Fruit fly (Drosophila melanogaster) whole organism, embryonic: Measurements from ENCODE around the gene CG3984.
A peak's percentile ranks its signal among the peaks of the same experiment; 100 is the strongest.

Experiments used
- CG10366 ChIP-seq: fragments of 200-800 bp; sonication (Bioruptor generic); IDR thresholded peaks from 2 replicates; pipeline ENCODE4 v1.3.6; 2022; ENCODE audit warnings: missing biosample characterization, missing genetic modification characterization
- CG11085 ChIP-seq: fragments of 200-800 bp; sonication (Bioruptor generic); IDR thresholded peaks from 2 replicates; pipeline ENCODE4 v1.3.6; 2022; ENCODE audit warnings: missing biosample characterization, missing genetic modification characterization
- CG11696 ChIP-seq: fragments of 200-800 bp; sonication (Bioruptor generic); IDR thresholded peaks from 2 replicates; pipeline ENCODE4 v1.3.6; 2022; ENCODE audit warnings: missing biosample characterization, missing genetic modification characterization
- CG12155 ChIP-seq: fragments of 200-800 bp; sonication (Bioruptor generic); optimal IDR thresholded peaks from 3 replicates; lab custom pipeline; 2016; ENCODE audit warnings: missing biosample characterization, missing genetic modification characterization
- CG13296 ChIP-seq: fragments of 200-800 bp; sonication (Bioruptor generic); optimal IDR thresholded peaks from 3 replicates; lab custom pipeline; 2018; ENCODE audit warnings: missing biosample characterization, mild to moderate bottlenecking, missing genetic modification characterization
- CG13775 ChIP-seq: fragments of 200-800 bp; sonication (Bioruptor generic); optimal IDR thresholded peaks from 3 replicates; lab custom pipeline; 2017; ENCODE audit warnings: missing biosample characterization, mild to moderate bottlenecking, missing genetic modification characterization
- CG15696 ChIP-seq: fragments of 200-800 bp; sonication (Bioruptor generic); optimal IDR thresholded peaks from 2 replicates; lab custom pipeline; 2019; ENCODE audit warnings: missing biosample characterization, mild to moderate bottlenecking, missing genetic modification characterization, moderate library complexity
- CG1602 ChIP-seq: fragments of 200-800 bp; sonication (Bioruptor generic); optimal IDR thresholded peaks from 3 replicates; lab custom pipeline; 2016; ENCODE audit warnings: missing biosample characterization, missing genetic modification characterization
- CG16813 ChIP-seq: fragments of 200-800 bp; sonication (Bioruptor generic); IDR thresholded peaks from 3 replicates; pipeline ENCODE4 v1.3.6; 2022; ENCODE audit warnings: missing biosample characterization, missing genetic modification characterization; ENCODE audit not compliant: partially characterized antibody
- CG2116 ChIP-seq: fragments of 200-800 bp; sonication (Bioruptor generic); optimal IDR thresholded peaks from 3 replicates; lab custom pipeline; 2018; ENCODE audit warnings: missing biosample characterization, mild to moderate bottlenecking, missing genetic modification characterization
- CG2678 ChIP-seq: fragments of 200-800 bp; sonication (Bioruptor generic); optimal IDR thresholded peaks from 3 replicates; lab custom pipeline; 2019; ENCODE audit warnings: missing biosample characterization, mild to moderate bottlenecking, missing genetic modification characterization, moderate library complexity
- CG32767 ChIP-seq: fragments of 200-800 bp; sonication (Bioruptor generic); IDR thresholded peaks from 2 replicates; pipeline ENCODE4 v1.3.6; 2022; ENCODE audit warnings: missing biosample characterization, missing genetic modification characterization
- CG3407 ChIP-seq: fragments of 200-800 bp; sonication (Bioruptor generic); optimal IDR thresholded peaks from 2 replicates; lab custom pipeline; 2018; ENCODE audit warnings: missing biosample characterization, mild to moderate bottlenecking, missing genetic modification characterization
- CG34376 ChIP-seq: fragments of 200-800 bp; sonication (Bioruptor generic); optimal IDR thresholded peaks from 2 replicates; lab custom pipeline; 2018; ENCODE audit warnings: missing biosample characterization, mild to moderate bottlenecking, missing genetic modification characterization
- CG3726 ChIP-seq: fragments of 200-800 bp; sonication (Bioruptor generic); IDR thresholded peaks from 3 replicates; pipeline ENCODE4, ENCODE4 v1.3.6; 2022; ENCODE audit warnings: missing biosample characterization, missing genetic modification characterization
- CG43689 ChIP-seq: fragments of 200-800 bp; sonication (Bioruptor generic); IDR thresholded peaks from 2 replicates; pipeline ENCODE4 v1.3.6; 2022; ENCODE audit warnings: missing biosample characterization, missing genetic modification characterization
- CG6175 ChIP-seq: fragments of 200-800 bp; sonication (Bioruptor generic); IDR thresholded peaks from 3 replicates; pipeline ENCODE4 v1.3.6; 2022; ENCODE audit warnings: missing biosample characterization, missing genetic modification characterization
- CG6683 ChIP-seq: fragments of 200-800 bp; sonication (Bioruptor generic); optimal IDR thresholded peaks from 2 replicates; lab custom pipeline; 2017; ENCODE audit warnings: missing biosample characterization, mild to moderate bottlenecking, missing genetic modification characterization, missing genetic modification reagents
- CG6765 ChIP-seq: fragments of 200-800 bp; sonication (Bioruptor generic); optimal IDR thresholded peaks from 3 replicates; lab custom pipeline; 2017; ENCODE audit warnings: missing biosample characterization, mild to moderate bottlenecking, missing genetic modification characterization
- CG7372 ChIP-seq: fragments of 200-800 bp; sonication (Bioruptor generic); IDR thresholded peaks from 2 replicates; pipeline ENCODE4 v1.3.6; 2022; ENCODE audit warnings: missing biosample characterization, missing genetic modification characterization
- CG9437 ChIP-seq: fragments of 200-800 bp; sonication (Bioruptor generic); optimal IDR thresholded peaks from 2 replicates; lab custom pipeline; 2018; ENCODE audit warnings: missing biosample characterization, mild to moderate bottlenecking, missing genetic modification characterization
- CrebB ChIP-seq: fragments of 200-800 bp; sonication (Bioruptor generic); optimal IDR thresholded peaks from 3 replicates; lab custom pipeline; 2018; ENCODE audit warnings: missing biosample characterization, mild to moderate bottlenecking, missing genetic modification characterization
- Dad ChIP-seq: fragments of 200-800 bp; sonication (Bioruptor generic); optimal IDR thresholded peaks from 3 replicates; lab custom pipeline; 2016; ENCODE audit warnings: missing biosample characterization, missing genetic modification characterization
- Hr39 ChIP-seq: fragments of >200 bp; optimal IDR thresholded peaks from 2 replicates; lab custom pipeline; 2017
- Hr51 ChIP-seq, 2 experiments: fragments of 200-800 bp; sonication (Bioruptor generic); optimal IDR thresholded peaks; 2 replicates in 1 of 2; 3 replicates in 1 of 2; lab custom pipeline; 2016 to 2018; ENCODE audit warnings: missing biosample characterization in 2 of 2, missing genetic modification characterization in 2 of 2, mild to moderate bottlenecking in 1 of 2, moderate library complexity in 1 of 2
- Hr78 ChIP-seq, 2 experiments: fragments of 200-800 bp in 1 of 2; fragments of >200 bp in 1 of 2; sonication (Bioruptor generic) in 1 of 2; optimal IDR thresholded peaks; 2 replicates each; lab custom pipeline; 2017 to 2019; ENCODE audit warnings: missing biosample characterization in 2 of 2, missing genetic modification characterization in 2 of 2, mild to moderate bottlenecking in 1 of 2, moderate library complexity in 1 of 2
- Mrtf ChIP-seq: fragments of 200-800 bp; sonication (Bioruptor generic); IDR thresholded peaks from 3 replicates; pipeline ENCODE4 v1.3.6; 2022; ENCODE audit warnings: missing biosample characterization, missing genetic modification characterization
- Nf-YC ChIP-seq: fragments of 200-800 bp; optimal IDR thresholded peaks from 3 replicates; lab custom pipeline; 2019; ENCODE audit warnings: missing biosample characterization, mild to moderate bottlenecking, missing genetic modification characterization, moderate library complexity
- Optix ChIP-seq: fragments of 200-800 bp; sonication (Bioruptor generic); IDR thresholded peaks from 3 replicates; pipeline ENCODE4 v1.3.6; 2022; ENCODE audit warnings: missing biosample characterization, missing genetic modification characterization
- Sox102F ChIP-seq: fragments of 200-800 bp; sonication (Bioruptor generic); optimal IDR thresholded peaks from 2 replicates; lab custom pipeline; 2018; ENCODE audit warnings: missing biosample characterization, mild to moderate bottlenecking, missing genetic modification characterization, moderate library complexity
- az2 ChIP-seq: fragments of 200-800 bp; sonication (Bioruptor generic); optimal IDR thresholded peaks from 3 replicates; lab custom pipeline; 2016; ENCODE audit warnings: missing biosample characterization, missing genetic modification characterization
- br ChIP-seq: fragments of >200 bp; optimal IDR thresholded peaks from 2 replicates; lab custom pipeline; 2017
- cad ChIP-seq: fragments of >200 bp; optimal IDR thresholded peaks from 2 replicates; lab custom pipeline; 2017; ENCODE audit warnings: missing biosample characterization, missing genetic modification characterization
- cato ChIP-seq: fragments of 200-800 bp; sonication (Bioruptor generic); optimal IDR thresholded peaks from 2 replicates; lab custom pipeline; 2016; ENCODE audit warnings: missing biosample characterization, missing genetic modification characterization, borderline replicate concordance
- dpn ChIP-seq, 2 experiments: fragments of 200-800 bp; sonication (Bioruptor generic); optimal IDR thresholded peaks; 3 replicates each; lab custom pipeline; 2016; ENCODE audit warnings: missing biosample characterization in 2 of 2, missing genetic modification characterization in 2 of 2
- fu2 ChIP-seq: fragments of 200-800 bp; sonication (Bioruptor generic); optimal IDR thresholded peaks from 2 replicates; lab custom pipeline; 2016; ENCODE audit warnings: missing biosample characterization, missing genetic modification characterization
- insv ChIP-seq, 2 experiments: fragments of 200-800 bp; sonication (Bioruptor generic); optimal IDR thresholded peaks; 3 replicates each; lab custom pipeline; 2016 to 2018; ENCODE audit warnings: missing biosample characterization in 2 of 2, missing genetic modification characterization in 2 of 2
- jigr1 ChIP-seq: fragments of 200-800 bp; sonication (Bioruptor generic); IDR thresholded peaks from 3 replicates; pipeline ENCODE4 v1.3.6; 2022; ENCODE audit warnings: missing biosample characterization, missing genetic modification characterization
- lov ChIP-seq, 2 experiments: fragments of 200-800 bp in 1 of 2; fragments of >200 bp in 1 of 2; sonication (Bioruptor generic) in 1 of 2; IDR thresholded peaks in 1 of 2; optimal IDR thresholded peaks in 1 of 2; 2 replicates in 1 of 2; 3 replicates in 1 of 2; pipeline versions ENCODE4 v1.3.6 to Lab custom; 2017 to 2022; ENCODE audit warnings: missing biosample characterization in 1 of 2, missing genetic modification characterization in 1 of 2
- nerfin-1 ChIP-seq: fragments of 200-800 bp; sonication (Bioruptor generic); optimal IDR thresholded peaks from 3 replicates; lab custom pipeline; 2019; ENCODE audit warnings: missing biosample characterization, mild to moderate bottlenecking, missing genetic modification characterization, moderate library complexity
- phol ChIP-seq: fragments of 200-800 bp; sonication (Bioruptor generic); optimal IDR thresholded peaks from 3 replicates; lab custom pipeline; 2018; ENCODE audit warnings: missing biosample characterization, mild to moderate bottlenecking, missing genetic modification characterization, moderate library complexity
- sc ChIP-seq, 3 experiments: fragments of >200 bp in 2 of 3; fragments of 200-800 bp in 1 of 3; sonication (Bioruptor generic) in 1 of 3; optimal IDR thresholded peaks; 2 replicates in 2 of 3; 3 replicates in 1 of 3; lab custom pipeline; 2017; ENCODE audit warnings: mild to moderate bottlenecking in 1 of 3, missing biosample characterization in 1 of 3, missing genetic modification characterization in 1 of 3, missing genetic modification reagents in 1 of 3
- sd ChIP-seq: fragments of 200-800 bp; sonication (Bioruptor generic); optimal IDR thresholded peaks from 3 replicates; lab custom pipeline; 2018; ENCODE audit warnings: missing biosample characterization, mild to moderate bottlenecking, missing genetic modification characterization, moderate library complexity
- sim ChIP-seq: fragments of 200-800 bp; sonication (Bioruptor generic); IDR thresholded peaks from 2 replicates; pipeline ENCODE4 v1.3.6; 2022; ENCODE audit warnings: missing biosample characterization, missing genetic modification characterization
- slou ChIP-seq: fragments of 200-800 bp; sonication (Bioruptor generic); optimal IDR thresholded peaks from 3 replicates; lab custom pipeline; 2016; ENCODE audit warnings: missing biosample characterization, missing genetic modification characterization
- so ChIP-seq: fragments of 200-800 bp; sonication (Bioruptor generic); IDR thresholded peaks from 3 replicates; pipeline ENCODE4 v1.3.6; 2022; ENCODE audit warnings: missing biosample characterization, missing genetic modification characterization
- tll ChIP-seq, 2 experiments: fragments of 200-800 bp in 1 of 2; fragments of >200 bp in 1 of 2; sonication (Bioruptor generic) in 1 of 2; optimal IDR thresholded peaks; 2 replicates each; lab custom pipeline; 2017 to 2019; ENCODE audit warnings: missing biosample characterization in 2 of 2, missing genetic modification characterization in 2 of 2, mild to moderate bottlenecking in 1 of 2, moderate library complexity in 1 of 2
- ttk ChIP-seq: fragments of 200-800 bp; sonication (Bioruptor generic); IDR thresholded peaks from 2 replicates; pipeline ENCODE4 v2.1.2; 2022; ENCODE audit warnings: missing biosample characterization, missing genetic modification characterization
- tup ChIP-seq: fragments of 200-800 bp; sonication (Bioruptor generic); optimal IDR thresholded peaks from 2 replicates; lab custom pipeline; 2016; ENCODE audit warnings: missing biosample characterization, mild to moderate bottlenecking, missing genetic modification characterization, moderate library complexity

Gene CG3984

dm6 chr3R:15139010-15139815 lies 2.3 kb downstream of the CG3984 start (continued):
- no peak for TF ChIP-seq CG1602
- peak; percentile 25 for TF ChIP-seq CG13775 (GFP tag; lab: Kevin White, UChicago)
- TF ChIP-seq CG3726 (GFP tag; lab: Robert Waterston, UW), result no peak
- no peak for TF ChIP-seq so (GFP tag; lab: Robert Waterston, UW)
- TF ChIP-seq Sox102F (GFP tag; lab: Kevin White, UChicago), result peak; percentile 44
- TF ChIP-seq slou (GFP tag; lab: Kevin White, UChicago), result peak; percentile 28
- TF ChIP-seq CG7372 (GFP tag; lab: Robert Waterston, UW), result no peak
- TF ChIP-seq Hr78 (GFP tag; optimal IDR thresholded peaks at IDR 0.05; lab: Kevin White, UChicago), result no peak
- TF ChIP-seq br (lab: Kevin White, UChicago), result no peak
- no peak for TF ChIP-seq CG32767 (GFP tag; lab: Robert Waterston, UW)
- no peak for TF ChIP-seq jigr1 (GFP tag; lab: Robert Waterston, UW)
- TF ChIP-seq CG11696 (GFP tag; lab: Robert Waterston, UW), result peak; percentile 39
- peak in 1 of 2 experiments; percentile 66 for TF ChIP-seq Hr51 (GFP tag; optimal IDR thresholded peaks at IDR 0.05; lab: Kevin White, UChicago)
- TF ChIP-seq tll (GFP tag; optimal IDR thresholded peaks at IDR 0.05; lab: Kevin White, UChicago), result no peak
- no peak for TF ChIP-seq CG3407 (GFP tag; lab: Kevin White, UChicago)
- no peak for TF ChIP-seq CG12155
- peak; percentile 59 for TF ChIP-seq CG9437 (GFP tag; lab: Kevin White, UChicago)
- TF ChIP-seq lov (optimal IDR thresholded peaks at IDR 0.05; lab: Kevin White, UChicago), result no peak
- TF ChIP-seq lov (GFP tag; IDR thresholded peaks at IDR 0.05; lab: Robert Waterston, UW), result no peak
- no peak for TF ChIP-seq sc (optimal IDR thresholded peaks at IDR 0.05; lab: Kevin White, UChicago)
- TF ChIP-seq sc (GFP tag; optimal IDR thresholded peaks at IDR 0.05; lab: Kevin White, UChicago), result no peak
- no peak for TF ChIP-seq cato (GFP tag; lab: Kevin White, UChicago)
- TF ChIP-seq Nf-YC (tag; lab: Kevin White, UChicago), result no peak
- TF ChIP-seq CrebB, result no peak
- TF ChIP-seq nerfin-1, result no peak
- no peak for TF ChIP-seq CG43689 (GFP tag; lab: Robert Waterston, UW)
- TF ChIP-seq CG34376, result no peak
- TF ChIP-seq CG13296 (GFP tag; lab: Kevin White, UChicago), result no peak
- no peak for TF ChIP-seq sd (tag; lab: Kevin White, UChicago)
- no peak for TF ChIP-seq CG2116 (GFP tag; lab: Kevin White, UChicago)
- peak; percentile 39 for TF ChIP-seq fu2 (GFP tag; lab: Kevin White, UChicago)
- no peak for TF ChIP-seq CG11085 (GFP tag; lab: Robert Waterston, UW)
- no peak for TF ChIP-seq Hr39 (lab: Kevin White, UChicago)
- TF ChIP-seq CG10366, result no peak; the same call in 1 of the 2 replicates
- TF ChIP-seq tup (GFP tag; lab: Kevin White, UChicago), result no peak
- no peak for TF ChIP-seq CG16813 (GFP tag; lab: Robert Waterston, UW)
- no peak for TF ChIP-seq CG6765 (GFP tag; lab: Kevin White, UChicago)
- no peak for TF ChIP-seq CG6175 (GFP tag; lab: Robert Waterston, UW)
- peak; percentile 32 for TF ChIP-seq phol (tag; lab: Kevin White, UChicago)
- no peak for TF ChIP-seq cad (GFP tag; lab: Kevin White, UChicago)
- no peak for TF ChIP-seq Optix (GFP tag; lab: Robert Waterston, UW)
- TF ChIP-seq sim, result no peak
- TF ChIP-seq CG6683, result no peak
- TF ChIP-seq az2 (GFP tag; lab: Kevin White, UChicago), result peak; percentile 23
- no peak for TF ChIP-seq insv (GFP tag; optimal IDR thresholded peaks at IDR 0.05; lab: Kevin White, UChicago)
- peak; percentile 43 for TF ChIP-seq CG2678 (tag; lab: Kevin White, UChicago)
- no peak for TF ChIP-seq CG15696
- TF ChIP-seq Mrtf (GFP tag; lab: Robert Waterston, UW), result no peak
- TF ChIP-seq dpn (GFP tag; optimal IDR thresholded peaks at IDR 0.05; lab: Kevin White, UChicago), result peak; percentile 20 to 22
- TF ChIP-seq Dad, result no peak
- TF ChIP-seq ttk (GFP tag; lab: Robert Waterston, UW), result no peak
